Worm (Caenorhabditis elegans): ENCODE results near the gene athp-2.
A peak's percentile ranks its signal among the peaks of the same experiment; 100 is the strongest.

athp-2 gene

DNA sequence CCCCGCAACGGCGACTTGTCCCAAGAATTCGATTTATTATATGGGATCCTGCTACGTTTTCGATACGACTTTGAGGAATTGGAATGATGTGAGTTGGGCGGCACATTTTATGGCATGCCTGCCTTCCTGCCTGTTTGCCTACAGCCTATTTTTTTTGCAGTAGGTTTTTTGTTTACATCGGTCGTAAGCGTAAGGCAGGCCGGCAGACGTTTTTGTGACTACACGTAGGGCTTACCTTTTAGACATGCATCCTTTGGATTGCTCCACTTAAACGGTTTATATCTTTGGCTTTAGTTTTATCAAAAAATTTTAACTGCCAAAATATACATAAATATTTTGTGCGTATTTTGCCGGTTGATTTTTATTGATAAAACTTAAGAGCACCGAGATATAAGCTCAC is 19.2 kb downstream of the athp-2 start:
- TF ChIP-seq ets-4 (tag; optimal IDR thresholded peaks at IDR 0.05) (no peak), hlh-6 (tag; optimal IDR thresholded peaks at IDR 0.05) (no peak), ceh-19 (GFP tag; optimal IDR thresholded peaks at IDR 0.05) (no peak), pros-1 (tag; optimal IDR thresholded peaks at IDR 0.05) (no peak), ahr-1 (tag; optimal IDR thresholded peaks at IDR 0.05) (no peak), ceh-30 (tag; optimal IDR thresholded peaks at IDR 0.05) (no peak), sdc-2 (tag; optimal IDR thresholded peaks at IDR 0.05) (no peak), odd-2 (tag; optimal IDR thresholded peaks at IDR 0.05) (no peak), sox-4 (tag; optimal IDR thresholded peaks at IDR 0.05) (no peak), syd-9 (tag; optimal IDR thresholded peaks at IDR 0.05) (no peak), dve-1 (tag; optimal IDR thresholded peaks at IDR 0.05) (no peak), sox-2 (GFP tag; IDR thresholded peaks at IDR 0.05) (no peak), tbx-7 (tag; optimal IDR thresholded peaks at IDR 0.05) (no peak), pat-9 (tag; optimal IDR thresholded peaks at IDR 0.05) (no peak)

DNA sequence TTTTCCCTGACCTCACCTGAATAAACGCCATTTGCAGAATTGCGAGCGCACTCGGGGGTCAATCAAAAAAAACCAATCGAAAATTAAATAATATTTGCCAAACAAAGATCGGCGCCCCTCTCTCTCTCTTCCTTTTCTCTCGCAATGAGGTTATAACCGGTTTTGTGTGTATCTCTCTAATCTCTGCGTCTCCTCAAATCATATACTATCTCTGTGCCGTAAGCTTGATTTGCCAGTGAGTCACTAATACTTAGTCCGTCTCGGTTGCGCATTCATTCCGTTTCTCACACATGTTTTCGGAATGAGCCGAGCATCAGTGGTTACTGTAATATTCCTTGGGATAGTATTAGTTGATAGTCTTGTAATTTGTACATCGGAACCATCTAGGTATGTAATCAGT is 22.1 kb downstream of the athp-2 start:
- TF ChIP-seq sdc-2 (tag; optimal IDR thresholded peaks at IDR 0.05) (no peak), fax-1 (tag; optimal IDR thresholded peaks at IDR 0.05) (no peak), hlh-15 (tag; optimal IDR thresholded peaks at IDR 0.05) (no peak), unc-3 (GFP tag; conservative IDR thresholded peaks at IDR 0.05) (no peak), unc-3 (tag; optimal IDR thresholded peaks at IDR 0.05) (no peak), elt-2 (tag; optimal IDR thresholded peaks at IDR 0.05) (no peak), gmeb-2 (tag; optimal IDR thresholded peaks at IDR 0.05) (no peak)

DNA sequence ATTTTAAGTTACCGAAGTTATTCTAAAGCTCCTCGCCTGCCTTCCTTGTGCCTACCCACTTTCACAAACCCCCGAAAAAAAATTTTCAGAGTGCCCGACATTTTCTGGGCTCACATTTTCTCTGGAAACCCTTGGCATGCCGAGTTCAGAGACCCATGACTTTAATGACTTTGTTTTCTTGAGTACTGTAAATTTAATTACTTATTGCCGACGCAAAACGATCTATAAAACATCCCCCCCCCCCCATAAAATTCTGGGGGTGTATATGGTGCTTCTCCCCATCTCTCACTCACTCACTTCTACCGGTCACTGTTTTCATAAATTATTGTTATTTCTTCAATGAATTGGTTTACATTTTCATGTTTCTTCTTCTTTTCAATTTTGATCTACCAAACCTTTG is 27.9 kb downstream of the athp-2 start, which contains the start of gene try-9:
Gene try-9 (plus strand): TSS at position 301 of the 400 bp plus-strand sequence.
- TF ChIP-seq hlh-15 (tag; optimal IDR thresholded peaks at IDR 0.05) (no peak), pqm-1 (tag; optimal IDR thresholded peaks at IDR 0.05) (no peak), ceh-14 (tag; optimal IDR thresholded peaks at IDR 0.05) (no peak), Y22D7AL.16 (tag; optimal IDR thresholded peaks at IDR 0.05) (no peak), ceh-30 (tag; optimal IDR thresholded peaks at IDR 0.05) (no peak), ceh-19 (GFP tag; optimal IDR thresholded peaks at IDR 0.05) (no peak), ceh-6 (GFP tag; optimal IDR thresholded peaks at IDR 0.05) (no peak)

- TF ChIP-seq fkh-10 (GFP tag; optimal IDR thresholded peaks at IDR 0.05) = no peak
- TF ChIP-seq ama-1 (optimal IDR thresholded peaks at IDR 0.05) = no peak
- TF ChIP-seq gmeb-2 (tag; optimal IDR thresholded peaks at IDR 0.05) = no peak
- no peak for TF ChIP-seq hlh-8 (tag; optimal IDR thresholded peaks at IDR 0.05)
- TF ChIP-seq ceh-19 (GFP tag; optimal IDR thresholded peaks at IDR 0.05) = no peak
- TF ChIP-seq lim-6 (tag; optimal IDR thresholded peaks at IDR 0.05) = no peak
- no peak for TF ChIP-seq hlh-6 (tag; optimal IDR thresholded peaks at IDR 0.05)
- TF ChIP-seq unc-55 (GFP tag; optimal IDR thresholded peaks at IDR 0.05) = no peak
- no peak for TF ChIP-seq nhr-11 (tag; optimal IDR thresholded peaks at IDR 0.05)
- no peak for TF ChIP-seq unc-86 (tag; optimal IDR thresholded peaks at IDR 0.05)
- TF ChIP-seq tbx-7 (tag; optimal IDR thresholded peaks at IDR 0.05) = no peak
Observed at ce11 chrII:4369715-4370114, 29.7 kb downstream of the athp-2 start.

DNA sequence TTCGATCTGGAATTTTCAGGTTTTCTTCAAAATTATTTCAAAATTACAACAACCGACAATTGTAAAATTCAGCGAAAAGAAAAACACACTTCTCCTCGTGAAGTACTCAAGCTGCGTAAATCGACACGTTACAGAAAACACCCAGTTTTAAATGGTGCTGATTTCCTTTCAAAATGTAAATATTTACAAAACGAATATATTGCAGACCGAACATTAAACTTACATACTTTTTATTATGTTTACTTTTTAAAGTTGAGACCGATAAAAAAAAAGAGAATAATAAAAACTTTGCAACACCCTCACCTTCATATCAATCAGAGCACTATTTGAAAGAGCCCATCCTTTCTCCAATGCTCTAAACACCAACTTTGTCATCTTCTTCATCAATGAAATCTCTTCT is 30.9 kb downstream of the athp-2 start:
- TF ChIP-seq Y22D7AL.16 (tag; optimal IDR thresholded peaks at IDR 0.05) = no peak
- TF ChIP-seq fkh-10 (GFP tag; optimal IDR thresholded peaks at IDR 0.05) = no peak
- TF ChIP-seq hlh-30 (tag; optimal IDR thresholded peaks at IDR 0.05; ENCODE audit: insufficient read depth) = no peak
- no peak for TF ChIP-seq hlh-8 (tag; optimal IDR thresholded peaks at IDR 0.05)

DNA sequence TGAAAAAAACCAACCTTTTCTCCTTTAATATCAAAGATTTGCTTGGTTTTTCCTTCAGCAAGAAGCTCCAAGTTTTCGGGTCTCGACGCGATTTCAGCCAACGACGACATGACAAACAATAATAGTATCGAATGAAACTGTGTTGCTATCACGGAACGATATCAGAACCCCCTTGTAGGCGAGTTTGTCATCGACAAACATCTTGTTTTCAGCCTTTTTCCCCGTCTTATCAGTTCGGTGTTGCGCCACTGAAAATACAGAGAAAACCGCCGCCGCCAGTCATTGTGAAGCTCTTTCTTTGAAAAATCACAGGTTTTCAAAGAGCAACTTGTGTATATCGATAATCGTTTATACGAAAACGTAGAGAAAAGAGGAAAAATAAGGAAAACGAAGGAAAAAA is 32.4 kb downstream of the athp-2 start, which contains the start of gene paic-1:
Gene paic-1 (minus strand): TSS at position 120 of the 400 bp plus-strand sequence.
- TF ChIP-seq nhr-232 (tag; optimal IDR thresholded peaks at IDR 0.05) = no peak
- peak; percentile 74 for TF ChIP-seq elt-2 (tag; optimal IDR thresholded peaks at IDR 0.05)

Data from whole organism, late embryonic.